Fruit fly (Drosophila melanogaster) whole organism, pupa: ENCODE data around the gene Atg8b.
"Not testable (repeated sequence)": the region's sequence is repeated elsewhere in the genome, so short reads cannot be mapped to it uniquely, and the experiment has no call there.

Experiments used
- CG10348 ChIP-seq: fragments of 200-800 bp; sonication (Bioruptor generic); IDR thresholded peaks from 2 replicates; pipeline ENCODE4 v1.3.6; 2022; ENCODE audit warnings: missing biosample characterization, missing genetic modification characterization
- CG12605 ChIP-seq: fragments of 200-800 bp; sonication (Bioruptor generic); IDR thresholded peaks from 2 replicates; pipeline ENCODE4 v1.3.6; 2022; ENCODE audit warnings: missing biosample characterization, missing genetic modification characterization
- CG13204 ChIP-seq: fragments of 200-800 bp; sonication (Bioruptor generic); optimal IDR thresholded peaks from 2 replicates; lab custom pipeline; 2018; ENCODE audit warnings: missing biosample characterization, mild to moderate bottlenecking, missing genetic modification characterization, moderate library complexity
- CG14655 ChIP-seq: fragments of 200-800 bp; sonication (Bioruptor generic); optimal IDR thresholded peaks from 3 replicates; lab custom pipeline; 2017; ENCODE audit warnings: mild to moderate bottlenecking, missing biosample characterization, missing genetic modification reagents, missing genetic modification characterization
- CG15710 ChIP-seq: fragments of 200-800 bp; sonication (Bioruptor generic); optimal IDR thresholded peaks from 2 replicates; lab custom pipeline; 2018; ENCODE audit warnings: missing biosample characterization, mild to moderate bottlenecking, missing genetic modification characterization, moderate library complexity
- CG17806 ChIP-seq: fragments of 200-800 bp; sonication (Bioruptor generic); optimal IDR thresholded peaks from 2 replicates; lab custom pipeline; 2018; ENCODE audit warnings: missing biosample characterization, mild to moderate bottlenecking, missing genetic modification characterization, moderate library complexity
- CG32121 ChIP-seq: fragments of 200-800 bp; sonication (Bioruptor generic); IDR thresholded peaks from 2 replicates; pipeline ENCODE4 v1.3.6; 2022; ENCODE audit warnings: missing biosample characterization, missing genetic modification characterization
- CG34367 ChIP-seq: fragments of 200-800 bp; sonication (Bioruptor generic); optimal IDR thresholded peaks from 2 replicates; lab custom pipeline; 2018; ENCODE audit warnings: missing biosample characterization, mild to moderate bottlenecking, missing genetic modification characterization
- CG4496 ChIP-seq: fragments of 200-800 bp; sonication (Bioruptor generic); IDR thresholded peaks from 3 replicates; pipeline ENCODE4 v1.3.6; 2022; ENCODE audit warnings: missing biosample characterization, missing genetic modification characterization
- CG8159 ChIP-seq: fragments of 200-800 bp; sonication (Bioruptor generic); optimal IDR thresholded peaks from 3 replicates; lab custom pipeline; 2018; ENCODE audit warnings: missing biosample characterization, mild to moderate bottlenecking, missing genetic modification characterization, moderate library complexity
- CG8301 ChIP-seq: fragments of 200-800 bp; sonication (Bioruptor generic); optimal IDR thresholded peaks from 2 replicates; lab custom pipeline; 2018; ENCODE audit warnings: missing biosample characterization, mild to moderate bottlenecking, missing genetic modification characterization
- CG9948 ChIP-seq: fragments of 200-800 bp; sonication (Bioruptor generic); optimal IDR thresholded peaks from 2 replicates; lab custom pipeline; 2018; ENCODE audit warnings: missing biosample characterization, mild to moderate bottlenecking, missing genetic modification characterization, moderate library complexity
- D1 ChIP-seq: fragments of 200-800 bp; sonication (Bioruptor generic); optimal IDR thresholded peaks from 2 replicates; lab custom pipeline; 2018; ENCODE audit warnings: missing biosample characterization, mild to moderate bottlenecking, missing genetic modification characterization, moderate library complexity
- EcR ChIP-seq: fragments of 200-800 bp; sonication (Bioruptor generic); optimal IDR thresholded peaks from 3 replicates; lab custom pipeline; 2019; ENCODE audit warnings: missing biosample characterization, missing genetic modification characterization, mild to moderate bottlenecking, moderate library complexity, missing genetic modification reagents
- Ets98B ChIP-seq: fragments of 200-800 bp; sonication (Bioruptor generic); IDR thresholded peaks from 2 replicates; pipeline ENCODE4 v1.3.6; 2022; ENCODE audit warnings: missing biosample characterization, missing genetic modification characterization
- Pif1A ChIP-seq: fragments of 200-800 bp; sonication (Bioruptor generic); optimal IDR thresholded peaks from 3 replicates; lab custom pipeline; 2016; ENCODE audit warnings: missing biosample characterization, missing genetic modification characterization
- Pif1B ChIP-seq: fragments of 200-800 bp; sonication (Bioruptor generic); optimal IDR thresholded peaks from 3 replicates; lab custom pipeline; 2016; ENCODE audit warnings: missing biosample characterization, missing genetic modification characterization
- Snoo ChIP-seq: fragments of 200-800 bp; sonication (Bioruptor generic); optimal IDR thresholded peaks from 3 replicates; lab custom pipeline; 2017; ENCODE audit warnings: missing biosample characterization, mild to moderate bottlenecking, missing genetic modification characterization, inconsistent platforms
- fd96Ca ChIP-seq: fragments of 200-800 bp; sonication (Bioruptor generic); IDR thresholded peaks from 3 replicates; pipeline ENCODE4 v1.3.6; 2022; ENCODE audit warnings: missing biosample characterization, missing genetic modification characterization
- gl ChIP-seq: fragments of 200-800 bp; sonication (Bioruptor generic); optimal IDR thresholded peaks from 2 replicates; lab custom pipeline; 2018; ENCODE audit warnings: missing biosample characterization, mild to moderate bottlenecking, missing genetic modification characterization
- rn ChIP-seq: fragments of 200-800 bp; sonication (Bioruptor generic); IDR thresholded peaks from 2 replicates; pipeline ENCODE4 v1.3.6; 2022; ENCODE audit warnings: missing biosample characterization, missing genetic modification characterization

The Atg8b gene

DNA sequence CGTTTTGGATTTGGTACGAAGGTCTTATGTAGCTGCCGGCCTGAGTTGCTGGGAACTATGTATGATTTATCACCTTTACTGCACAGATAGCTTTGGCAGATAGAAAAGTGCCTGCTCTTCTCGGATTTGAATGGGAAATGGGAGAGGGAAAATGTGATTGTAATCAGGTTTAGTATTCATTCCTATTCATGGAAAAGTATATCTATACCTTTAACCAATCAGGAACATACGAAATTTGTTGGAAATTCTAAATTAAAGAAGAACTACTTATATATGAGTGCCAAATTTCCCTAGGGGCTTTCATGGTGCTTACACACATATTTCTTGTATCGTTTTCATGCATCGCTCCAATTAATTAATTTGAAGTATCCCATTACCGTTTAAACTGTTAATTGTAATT, at the start of gene Atg8b:
TSS of gene Atg8b (minus strand) at position 101 of the 400 bp plus-strand sequence.
- TF ChIP-seq CG34367 (tag; lab: Kevin White, UChicago) (no peak), CG15710 (tag; lab: Kevin White, UChicago) (no peak), CG13204 (no peak), Pif1A (GFP tag; lab: Kevin White, UChicago) (no peak), Ets98B (no peak), fd96Ca (GFP tag; lab: Robert Waterston, UW) (no peak), CG10348 (GFP tag; lab: Robert Waterston, UW) (no peak), Snoo (tag; lab: Kevin White, UChicago) (no peak), CG17806 (tag; lab: Kevin White, UChicago) (no peak), CG12605 (no peak), CG14655 (GFP tag; lab: Kevin White, UChicago) (no peak), CG32121 (GFP tag; lab: Robert Waterston, UW) (no peak), CG4496 (GFP tag; lab: Robert Waterston, UW) (no peak), CG8301 (no peak)

DNA sequence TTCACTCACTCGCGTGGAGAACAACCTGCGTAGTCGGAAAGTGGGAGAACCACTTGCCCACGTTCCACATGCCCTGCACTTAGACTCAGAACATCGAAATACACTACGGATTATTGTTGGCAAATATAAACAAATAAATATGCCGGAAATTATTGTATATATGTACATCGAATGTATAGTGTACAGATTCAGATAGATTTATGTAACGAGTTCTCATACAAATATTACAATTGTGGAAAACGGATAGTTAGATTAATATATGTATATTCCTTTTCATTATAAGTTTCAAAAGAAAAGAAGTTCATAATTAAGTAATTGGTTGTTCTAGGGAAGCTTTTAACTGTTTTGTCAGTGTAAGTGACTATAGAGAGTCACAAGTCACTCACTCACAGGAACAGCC, 49.7 kb upstream of the Atg8b start:
- TF ChIP-seq rn (GFP tag; lab: Robert Waterston, UW) (no peak), CG8159 (tag; lab: Kevin White, UChicago) (peak; percentile 51), CG14655 (GFP tag; lab: Kevin White, UChicago) (peak; percentile 59)

DNA sequence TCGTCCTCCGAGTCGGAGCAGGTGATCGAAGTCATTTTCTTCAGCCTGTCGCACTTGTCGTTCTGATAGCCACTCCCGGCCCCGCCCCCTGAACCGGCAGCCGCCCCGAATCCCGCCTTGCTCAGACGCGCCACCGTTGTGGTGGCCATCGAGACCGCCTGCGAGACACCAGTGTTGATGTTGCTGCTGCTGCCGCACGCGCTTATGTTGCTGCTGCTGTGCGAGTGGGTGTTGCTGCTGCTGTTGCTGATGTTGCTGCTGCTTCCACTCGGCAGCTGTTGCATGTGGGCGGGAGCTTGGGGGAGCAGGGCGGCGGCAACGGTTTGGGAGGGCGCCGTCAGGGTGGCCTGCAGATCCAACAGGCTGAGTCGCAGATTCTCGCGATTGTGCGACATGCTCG, 49.0 kb upstream of the Atg8b start:
- no peak for TF ChIP-seq CG34367 (tag; lab: Kevin White, UChicago)
- no peak for TF ChIP-seq CG4496 (GFP tag; lab: Robert Waterston, UW)
- TF ChIP-seq D1 (tag; lab: Kevin White, UChicago): no peak
- no peak for TF ChIP-seq rn (GFP tag; lab: Robert Waterston, UW)

- TF ChIP-seq CG15710 (tag; lab: Kevin White, UChicago); Ets98B; CG12605: not testable (repeated sequence)
Measured at dm6 chr3R:17763088-17763487, 38.2 kb upstream of the Atg8b start, which contains the start of gene TyrR. TyrR (minus strand) TSS chr3R:17763188.

DNA sequence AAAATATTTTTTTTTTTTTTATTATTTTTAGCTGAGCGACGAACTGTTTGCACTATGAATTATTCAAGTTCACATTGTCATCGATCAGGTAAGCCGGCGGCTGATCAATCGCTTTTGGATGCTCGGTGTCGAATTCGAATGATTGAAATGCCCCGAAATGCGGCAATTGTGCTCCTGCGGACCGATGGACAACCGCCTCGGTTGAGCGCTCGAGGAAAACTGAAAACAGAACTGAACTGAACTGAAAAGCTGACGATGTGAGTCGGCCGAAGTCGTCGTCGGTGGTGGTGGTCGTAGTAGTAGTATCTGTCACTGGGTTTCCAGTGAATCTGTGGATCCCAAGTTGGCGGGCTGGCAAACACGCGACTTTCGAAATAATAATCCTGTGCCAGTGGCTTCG, 37.4 kb upstream of the Atg8b start:
- TF ChIP-seq Pif1B (no peak), CG13204 (no peak), Pif1A (GFP tag; lab: Kevin White, UChicago) (no peak), CG10348 (GFP tag; lab: Robert Waterston, UW) (no peak), fd96Ca (GFP tag; lab: Robert Waterston, UW) (no peak), CG32121 (GFP tag; lab: Robert Waterston, UW) (no peak), CG9948 (tag; lab: Kevin White, UChicago) (no peak), CG17806 (tag; lab: Kevin White, UChicago) (no peak), rn (GFP tag; lab: Robert Waterston, UW) (no peak), CG4496 (GFP tag; lab: Robert Waterston, UW) (no peak), CG34367 (tag; lab: Kevin White, UChicago) (no peak), EcR (no peak), gl (no peak), Snoo (tag; lab: Kevin White, UChicago) (no peak), CG8301 (no peak)

- TF ChIP-seq Pif1B (no peak), EcR (no peak), CG34367 (tag; lab: Kevin White, UChicago) (no peak), CG8301 (no peak), CG14655 (GFP tag; lab: Kevin White, UChicago) (no peak)
Measured at dm6 chr3R:17759773-17760476, 35.1 kb upstream of the Atg8b start.

DNA sequence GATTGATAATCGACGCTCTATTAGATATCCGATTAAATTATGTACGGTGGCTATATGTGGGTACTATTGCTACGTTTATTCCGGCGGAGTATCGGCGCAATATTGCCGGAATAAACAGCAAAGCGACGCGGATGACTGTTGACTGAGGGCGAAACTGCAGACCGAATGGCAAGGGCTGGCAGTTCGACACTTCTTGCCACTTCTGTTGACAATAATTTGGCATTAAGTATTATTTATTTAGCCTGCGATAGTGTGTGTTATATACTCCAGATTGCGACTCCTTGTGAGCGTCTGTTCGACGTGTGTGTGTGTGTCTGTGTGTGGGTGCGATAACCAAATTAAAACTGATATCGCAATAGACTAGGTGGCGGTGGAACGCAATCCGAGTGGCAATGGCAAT, 34.0 kb upstream of the Atg8b start:
- TF ChIP-seq Ets98B: no peak
- no peak for TF ChIP-seq rn (GFP tag; lab: Robert Waterston, UW)
- no peak for TF ChIP-seq Pif1A (GFP tag; lab: Kevin White, UChicago)
- TF ChIP-seq CG14655 (GFP tag; lab: Kevin White, UChicago): no peak
- no peak for TF ChIP-seq CG4496 (GFP tag; lab: Robert Waterston, UW)
- TF ChIP-seq gl: no peak
- no peak for TF ChIP-seq EcR
- TF ChIP-seq CG34367 (tag; lab: Kevin White, UChicago): no peak

- TF ChIP-seq rn (GFP tag; lab: Robert Waterston, UW): no peak
- no peak for TF ChIP-seq CG9948 (tag; lab: Kevin White, UChicago)
- no peak for TF ChIP-seq Pif1A (GFP tag; lab: Kevin White, UChicago)
Measured at dm6 chr3R:17742542-17742941, 17.7 kb upstream of the Atg8b start.
